Fruit fly (Drosophila melanogaster) whole organism, pupa: ENCODE measurements around the gene sud1.
A peak's percentile ranks its signal among the peaks of the same experiment; 100 is the strongest.

Source experiments
- CG10348 ChIP-seq: fragments of 200-800 bp; sonication (Bioruptor generic); IDR thresholded peaks from 2 replicates; pipeline ENCODE4 v1.3.6; 2022; ENCODE audit warnings: missing biosample characterization, missing genetic modification characterization
- CG32121 ChIP-seq: fragments of 200-800 bp; sonication (Bioruptor generic); IDR thresholded peaks from 2 replicates; pipeline ENCODE4 v1.3.6; 2022; ENCODE audit warnings: missing biosample characterization, missing genetic modification characterization
- Ets98B ChIP-seq: fragments of 200-800 bp; sonication (Bioruptor generic); IDR thresholded peaks from 2 replicates; pipeline ENCODE4 v1.3.6; 2022; ENCODE audit warnings: missing biosample characterization, missing genetic modification characterization

DNA sequence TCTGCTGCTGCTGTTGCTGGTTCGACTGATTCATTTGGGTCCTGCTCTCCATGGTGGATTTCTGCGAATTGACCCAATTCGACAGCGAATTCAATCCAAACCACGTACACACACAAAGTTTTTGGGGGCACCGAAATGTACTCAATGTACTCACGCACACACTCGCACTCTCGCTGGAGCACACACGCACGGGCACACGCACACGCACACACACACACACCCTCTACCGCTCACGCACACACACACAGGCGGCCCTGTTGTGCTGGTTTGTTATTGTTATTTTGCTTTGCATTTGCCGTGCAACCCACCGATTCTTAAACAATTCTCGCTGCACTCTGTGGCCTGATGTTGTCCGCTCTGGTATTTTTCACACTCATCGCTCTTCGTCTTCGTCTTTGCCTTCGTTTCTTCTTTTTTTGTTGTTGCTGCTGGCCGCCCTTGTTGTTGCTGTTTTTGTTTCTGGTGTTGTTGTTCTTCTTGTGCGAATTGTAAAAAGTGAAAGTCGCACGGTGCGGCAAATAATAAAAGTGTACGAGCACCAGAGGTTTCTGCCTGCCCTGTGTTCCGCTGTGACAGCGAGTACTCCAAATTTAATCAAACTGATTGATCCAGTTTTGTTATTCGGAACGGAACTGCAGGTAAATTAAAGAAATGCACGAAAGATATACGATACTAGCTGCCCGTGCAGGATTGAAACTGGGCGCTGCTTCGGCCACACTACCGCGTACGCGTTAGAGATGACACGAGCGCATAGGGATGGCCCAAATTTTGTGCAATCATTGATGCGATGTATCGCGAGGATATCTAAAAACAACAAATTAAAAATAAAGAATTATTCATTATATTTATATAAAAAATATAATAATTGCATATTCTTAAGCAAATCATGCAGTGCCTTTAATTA is 41.5 kb downstream of the sud1 start, which contains the start of gene CG3744:
- peak; percentile 90 for TF ChIP-seq CG32121
- peak; percentile 94 for TF ChIP-seq Ets98B (GFP tag; lab: Robert Waterston, UW)
- TF ChIP-seq CG10348, result peak; percentile 67
